Fruit fly (Drosophila melanogaster): ENCODE measurements around the gene EloA.

The EloA gene

dm6 chr3R:23300091-23300918 is 48.9 kb downstream of the EloA start (continued):
- TF ChIP-seq cad (GFP tag; optimal IDR thresholded peaks at IDR 0.05) (peak; percentile 30), ranshi (GFP tag; IDR thresholded peaks at IDR 0.05) (no peak), mld (GFP tag; IDR thresholded peaks at IDR 0.05; ENCODE audit: partially characterized antibody) (no peak), CG13287 (GFP tag; IDR thresholded peaks at IDR 0.05; ENCODE audit: partially characterized antibody) (no peak), az2 (GFP tag; optimal IDR thresholded peaks at IDR 0.05) (peak; percentile 52), CG11398 (GFP tag; optimal IDR thresholded peaks at IDR 0.05) (no peak), CG30431 (GFP tag; optimal IDR thresholded peaks at IDR 0.05) (peak; percentile 58), CG8478 (optimal IDR thresholded peaks at IDR 0.05) (no peak), CG6765 (GFP tag; optimal IDR thresholded peaks at IDR 0.05) (no peak), CG11560 (tag; IDR thresholded peaks at IDR 0.05) (no peak), D (optimal IDR thresholded peaks at IDR 0.05) (peak; percentile 46), D (GFP tag; optimal IDR thresholded peaks at IDR 0.05) (no peak), CG1603 (tag; optimal IDR thresholded peaks at IDR 0.05) (peak; percentile 64), Deaf1 (tag; optimal IDR thresholded peaks at IDR 0.05) (no peak), HLHmδ (GFP tag; optimal IDR thresholded peaks at IDR 0.05) (no peak), Dip2 (GFP tag; IDR thresholded peaks at IDR 0.05) (no peak), zfh2 (GFP tag; optimal IDR thresholded peaks at IDR 0.05) (no peak), z (GFP tag; IDR thresholded peaks at IDR 0.05) (no peak), CG10979 (tag; optimal IDR thresholded peaks at IDR 0.05) (peak; percentile 74), mam (GFP tag; optimal IDR thresholded peaks at IDR 0.05) (no peak), cwo (GFP tag; optimal IDR thresholded peaks at IDR 0.05) (no peak), CG16779 (GFP tag; IDR thresholded peaks at IDR 0.05) (no peak), NfI (GFP tag; optimal IDR thresholded peaks at IDR 0.05) (no peak), CG18476 (GFP tag; optimal IDR thresholded peaks at IDR 0.05) (no peak), CG7372 (GFP tag; IDR thresholded peaks at IDR 0.05) (no peak), CG6175 (GFP tag; IDR thresholded peaks at IDR 0.05) (no peak), fu2 (GFP tag; optimal IDR thresholded peaks at IDR 0.05) (no peak), CG9215 (GFP tag; IDR thresholded peaks at IDR 0.05) (no peak), esg (GFP tag; conservative IDR thresholded peaks at IDR 0.05) (no peak), CG1529 (GFP tag; optimal IDR thresholded peaks at IDR 0.05) (peak; percentile 47), B-H1 (GFP tag; IDR thresholded peaks at IDR 0.05) (no peak), her (GFP tag; optimal IDR thresholded peaks at IDR 0.05) (no peak), CG4730 (GFP tag; IDR thresholded peaks at IDR 0.05) (no peak), Ptx1 (GFP tag; IDR thresholded peaks at IDR 0.05) (no peak), CG14441 (GFP tag; IDR thresholded peaks at IDR 0.05) (no peak), gcm (GFP tag; optimal IDR thresholded peaks at IDR 0.05) (peak; percentile 49), CG12391 (tag; optimal IDR thresholded peaks at IDR 0.05) (peak; percentile 78), CG12744 (GFP tag; optimal IDR thresholded peaks at IDR 0.05) (no peak), pho (GFP tag; optimal IDR thresholded peaks at IDR 0.05) (no peak), gsb-n (tag; optimal IDR thresholded peaks at IDR 0.05) (peak; percentile 64), tio (GFP tag; optimal IDR thresholded peaks at IDR 0.05) (no peak), D19B (GFP tag; optimal IDR thresholded peaks at IDR 0.05) (no peak), Hr39 (optimal IDR thresholded peaks at IDR 0.05) (no peak), vfl (GFP tag; optimal IDR thresholded peaks at IDR 0.05) (no peak), fd102C (GFP tag; optimal IDR thresholded peaks at IDR 0.05) (peak; percentile 88), Atf6 (GFP tag; IDR thresholded peaks at IDR 0.05) (no peak), lmd (GFP tag; IDR thresholded peaks at IDR 0.05) (peak; percentile 18; the same call in 1 of the 2 replicates), CG12942 (GFP tag; optimal IDR thresholded peaks at IDR 0.05) (peak; percentile 6), Oaz (GFP tag; IDR thresholded peaks at IDR 0.05) (no peak), CG13624 (GFP tag; optimal IDR thresholded peaks at IDR 0.05) (no peak), CG6254 (GFP tag; optimal IDR thresholded peaks at IDR 0.05) (peak; percentile 2), CG17568 (GFP tag; optimal IDR thresholded peaks at IDR 0.05) (peak; percentile 20)
